Fruit fly (Drosophila melanogaster): ENCODE data around the gene CG13609.

The CG13609 gene

dm6 chr3R:24203426-24203825 is 23.4 kb upstream of the CG13609 start:
- TF ChIP-seq pan (optimal IDR thresholded peaks at IDR 0.05), result no peak
- peak; percentile 78 for TF ChIP-seq ey (GFP tag; optimal IDR thresholded peaks at IDR 0.05)
- no peak for TF ChIP-seq N (GFP tag; optimal IDR thresholded peaks at IDR 0.05)
- TF ChIP-seq Mio (GFP tag; optimal IDR thresholded peaks at IDR 0.05), result no peak
- TF ChIP-seq foxo (GFP tag; optimal IDR thresholded peaks at IDR 0.05), result peak in 1 of 2 experiments; percentile 76
- no peak for TF ChIP-seq sv (GFP tag; optimal IDR thresholded peaks at IDR 0.05)
- no peak for TF ChIP-seq tai (GFP tag; optimal IDR thresholded peaks at IDR 0.05)
- TF ChIP-seq Jra (GFP tag; optimal IDR thresholded peaks at IDR 0.05), result no peak
- peak; percentile 54 for TF ChIP-seq psq (GFP tag; optimal IDR thresholded peaks at IDR 0.05)
- no peak for TF ChIP-seq CG9705 (GFP tag; optimal IDR thresholded peaks at IDR 0.05)
- peak; percentile 48 for TF ChIP-seq CG32264 (GFP tag; optimal IDR thresholded peaks at IDR 0.05)
- peak; percentile 78 for TF ChIP-seq h (GFP tag; optimal IDR thresholded peaks at IDR 0.05)
- TF ChIP-seq OdsH (GFP tag; optimal IDR thresholded peaks at IDR 0.05), result peak; percentile 74
- no peak for TF ChIP-seq Myc (optimal IDR thresholded peaks at IDR 0.05)
- TF ChIP-seq dsf (GFP tag; optimal IDR thresholded peaks at IDR 0.05; ENCODE audit: borderline replicate concordance), result no peak
- TF ChIP-seq dl (GFP tag; optimal IDR thresholded peaks at IDR 0.05; ENCODE audit: insufficient read depth in 1 of 2, partially characterized antibody in 2 of 2), result no peak
- peak; percentile 61 for TF ChIP-seq sage (GFP tag; optimal IDR thresholded peaks at IDR 0.05)
- TF ChIP-seq Sp1 (GFP tag; optimal IDR thresholded peaks at IDR 0.05), result peak; percentile 79
- no peak for TF ChIP-seq lola (GFP tag; optimal IDR thresholded peaks at IDR 0.05)
- peak; percentile 75 for TF ChIP-seq fru (GFP tag; optimal IDR thresholded peaks at IDR 0.05)
- TF ChIP-seq jim (GFP tag; optimal IDR thresholded peaks at IDR 0.05), result no peak
- TF ChIP-seq rgr (GFP tag; optimal IDR thresholded peaks at IDR 0.05), result peak; percentile 70
- no peak for TF ChIP-seq Dfd (GFP tag; optimal IDR thresholded peaks at IDR 0.05)
- TF ChIP-seq GATAd (GFP tag; optimal IDR thresholded peaks at IDR 0.05), result no peak
- peak; percentile 66 for TF ChIP-seq dmrt93B (GFP tag; optimal IDR thresholded peaks at IDR 0.05)
- TF ChIP-seq Hnf4 (GFP tag; optimal IDR thresholded peaks at IDR 0.05), result no peak
- no peak for TF ChIP-seq brk (GFP tag; optimal IDR thresholded peaks at IDR 0.05)
- TF ChIP-seq HLH106 (tag; optimal IDR thresholded peaks at IDR 0.05), result peak; percentile 67
- no peak for TF ChIP-seq usp (GFP tag; optimal IDR thresholded peaks at IDR 0.05)
- no peak for TF ChIP-seq Hr83 (GFP tag; optimal IDR thresholded peaks at IDR 0.05; ENCODE audit: poor library complexity, severe bottlenecking)
- TF ChIP-seq Rel (GFP tag; optimal IDR thresholded peaks at IDR 0.05), result peak; percentile 71
- TF ChIP-seq Rel (tag; optimal IDR thresholded peaks at IDR 0.05), result no peak
- TF ChIP-seq Abd-B (GFP tag; optimal IDR thresholded peaks at IDR 0.05), result no peak
- peak; percentile 81 for TF ChIP-seq woc (GFP tag; optimal IDR thresholded peaks at IDR 0.05)
- no peak for TF ChIP-seq CrebA (GFP tag; optimal IDR thresholded peaks at IDR 0.05; ENCODE audit: borderline replicate concordance)
- TF ChIP-seq Vsx2 (GFP tag; optimal IDR thresholded peaks at IDR 0.05; ENCODE audit: partially characterized antibody), result no peak
- peak; percentile 77 for TF ChIP-seq br (GFP tag; optimal IDR thresholded peaks at IDR 0.05)
- TF ChIP-seq Hr78 (GFP tag; optimal IDR thresholded peaks at IDR 0.05), result no peak
- no peak for TF ChIP-seq Dif (GFP tag; optimal IDR thresholded peaks at IDR 0.05; ENCODE audit: partially characterized antibody)

DNA sequence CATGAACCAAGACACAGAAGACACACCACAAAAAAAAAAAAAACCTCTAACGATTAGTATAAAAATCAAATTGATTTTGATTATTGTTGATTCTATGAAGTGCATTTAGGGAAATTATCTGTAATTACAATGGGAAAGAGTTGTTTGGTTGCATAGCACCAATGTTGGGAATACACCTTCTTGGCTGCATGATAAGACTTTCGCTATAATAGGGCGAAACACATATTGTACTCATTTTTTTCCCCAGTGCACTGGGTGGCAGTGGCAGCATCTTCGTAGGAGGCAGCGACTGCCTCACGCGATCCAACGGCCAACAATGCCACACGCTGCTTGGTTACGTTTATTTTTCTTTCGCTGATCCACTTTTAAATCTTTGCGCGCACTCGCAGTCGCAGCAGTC is 22.8 kb upstream of the CG13609 start:
- TF ChIP-seq tai (GFP tag; optimal IDR thresholded peaks at IDR 0.05) (no peak), usp (GFP tag; optimal IDR thresholded peaks at IDR 0.05) (no peak), Rel (GFP tag; optimal IDR thresholded peaks at IDR 0.05) (no peak), Rel (tag; optimal IDR thresholded peaks at IDR 0.05) (no peak), h (GFP tag; optimal IDR thresholded peaks at IDR 0.05) (no peak), fru (GFP tag; optimal IDR thresholded peaks at IDR 0.05) (no peak), Sp1 (GFP tag; optimal IDR thresholded peaks at IDR 0.05) (no peak), CG32264 (GFP tag; optimal IDR thresholded peaks at IDR 0.05) (no peak), woc (GFP tag; optimal IDR thresholded peaks at IDR 0.05) (no peak), Hr83 (GFP tag; optimal IDR thresholded peaks at IDR 0.05; ENCODE audit: poor library complexity, severe bottlenecking) (no peak), sv (GFP tag; optimal IDR thresholded peaks at IDR 0.05) (no peak), lola (GFP tag; optimal IDR thresholded peaks at IDR 0.05) (no peak), Abd-B (GFP tag; optimal IDR thresholded peaks at IDR 0.05) (no peak), brk (GFP tag; optimal IDR thresholded peaks at IDR 0.05) (no peak)

All from whole organism, wandering third instar larva.